Worm (Caenorhabditis elegans): ENCODE measurements around the gene math-13.

DNA sequence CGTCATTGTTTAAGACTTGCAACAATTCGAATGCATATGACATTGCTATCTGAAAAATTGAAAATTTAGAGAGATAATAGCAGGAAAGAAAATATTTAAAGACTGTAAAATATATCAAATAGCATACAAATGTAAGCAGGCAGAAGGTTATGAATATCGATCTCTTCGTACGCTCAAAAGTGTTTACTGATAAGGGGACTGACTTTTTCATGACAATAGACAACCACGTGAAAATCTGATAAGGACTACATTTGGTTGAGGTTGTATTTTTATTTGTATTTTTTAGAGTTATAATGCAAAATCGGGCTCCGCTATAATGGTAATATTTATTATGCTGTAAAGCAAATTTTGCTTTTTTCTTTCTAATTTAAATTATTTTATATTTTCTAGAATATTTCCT lies 32.9 kb upstream of the math-13 start, which contains the start of the genes C52E2.5 and C52E2.4:
- no peak for TF ChIP-seq him-1 (tag; optimal IDR thresholded peaks at IDR 0.05)
- no peak for TF ChIP-seq W03F9.2 (tag; optimal IDR thresholded peaks at IDR 0.05)
- no peak for TF ChIP-seq dao-5 (tag; optimal IDR thresholded peaks at IDR 0.05)

All from whole organism, L4/young adult.